Worm (Caenorhabditis elegans): ENCODE results near the gene adt-3.

DNA sequence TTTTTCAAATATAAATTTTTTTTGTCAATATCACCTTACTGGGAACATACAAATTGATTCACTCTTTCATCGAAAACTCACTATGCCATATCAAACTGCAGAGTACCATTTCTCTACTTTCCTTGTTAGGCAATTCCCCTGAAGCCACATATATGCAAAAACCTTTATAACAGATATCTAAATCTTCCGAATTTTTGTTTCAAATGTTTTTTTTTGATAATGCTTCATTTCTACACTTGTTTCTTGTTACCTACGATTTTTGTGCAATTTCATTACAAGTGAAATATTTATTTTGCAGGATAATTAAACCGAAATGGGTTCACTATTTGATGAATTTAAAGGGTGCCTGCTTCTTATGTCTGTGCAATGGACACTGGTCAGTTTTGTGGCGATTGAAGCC lies 11.3 kb upstream of the adt-3 start, which contains the start of gene T22B2.2:
- TF ChIP-seq mdl-1 (tag; optimal IDR thresholded peaks at IDR 0.05), result no peak
- no peak for TF ChIP-seq nhr-77 (tag; optimal IDR thresholded peaks at IDR 0.05)
- no peak for TF ChIP-seq snpc-4 (tag; optimal IDR thresholded peaks at IDR 0.05)

Measured in whole organism, L1 larva.